Worm (Caenorhabditis elegans): ENCODE results near the gene mdt-8.

- TF ChIP-seq tag-97 (GFP tag; IDR thresholded peaks at IDR 0.05) (no peak), nhr-10 (tag; optimal IDR thresholded peaks at IDR 0.05) (no peak), nhr-25 (tag; optimal IDR thresholded peaks at IDR 0.05; ENCODE audit: borderline replicate concordance, insufficient read depth) (no peak), egl-27 (tag; optimal IDR thresholded peaks at IDR 0.05) (no peak), set-16 (GFP tag; IDR thresholded peaks at IDR 0.05) (no peak), ama-1 (optimal IDR thresholded peaks at IDR 0.05) (no peak), lin-13 (GFP tag; optimal IDR thresholded peaks at IDR 0.05) (no peak)
Observed at ce11 chrII:11496767-11497166, 36.8 kb downstream of the mdt-8 start, which contains the start of gene emc-5.
